Fruit fly (Drosophila melanogaster): ENCODE results near the gene CG45116.
A peak's percentile ranks its signal among the peaks of the same experiment; 100 is the strongest.

The CG45116 gene

dm6 chr3L:22727739-22728335 is 28.6 kb downstream of the CG45116 start, which contains the start of the genes CG14450 and CG11367 (continued):
- TF ChIP-seq CG32772 (GFP tag; IDR thresholded peaks at IDR 0.05) = no peak
- no peak for TF ChIP-seq her (GFP tag; optimal IDR thresholded peaks at IDR 0.05)
- TF ChIP-seq insv (GFP tag; optimal IDR thresholded peaks at IDR 0.05) = peak in 1 of 2 experiments; percentile 80
- peak; percentile 39; the same call in 1 of the 2 replicates for TF ChIP-seq inv (GFP tag; IDR thresholded peaks at IDR 0.05; ENCODE audit: partially characterized antibody)
- TF ChIP-seq CG7357 (GFP tag; IDR thresholded peaks at IDR 0.05) = no peak
- no peak for TF ChIP-seq CG14014 (GFP tag; IDR thresholded peaks at IDR 0.05)
- TF ChIP-seq h (optimal IDR thresholded peaks at IDR 0.05) = no peak
- no peak for TF ChIP-seq NC2α (GFP tag; optimal IDR thresholded peaks at IDR 0.05)
- peak; percentile 22 for TF ChIP-seq CG9437 (GFP tag; optimal IDR thresholded peaks at IDR 0.05)
- TF ChIP-seq al (GFP tag; IDR thresholded peaks at IDR 0.05) = no peak
- no peak for TF ChIP-seq Gug (GFP tag; IDR thresholded peaks at IDR 0.05)
- TF ChIP-seq wor (GFP tag; IDR thresholded peaks at IDR 0.05) = no peak
- peak; percentile 79 for TF ChIP-seq knrl (GFP tag; IDR thresholded peaks at IDR 0.05; ENCODE audit: partially characterized antibody)
- TF ChIP-seq trh (GFP tag; optimal IDR thresholded peaks at IDR 0.05) = no peak
- no peak for TF ChIP-seq CG15073 (GFP tag; optimal IDR thresholded peaks at IDR 0.05)
- TF ChIP-seq CG14860 (GFP tag; IDR thresholded peaks at IDR 0.05; ENCODE audit: partially characterized antibody) = 0 out of 3 replicates have a peak, but pooled peaks have one; percentile 36
- no peak for TF ChIP-seq so (GFP tag; IDR thresholded peaks at IDR 0.05)
- TF ChIP-seq crc (GFP tag; optimal IDR thresholded peaks at IDR 0.05) = no peak
- no peak for TF ChIP-seq schlank (tag; optimal IDR thresholded peaks at IDR 0.05)
- TF ChIP-seq CG4854 (GFP tag; optimal IDR thresholded peaks at IDR 0.05) = no peak
- peak; percentile 10 for TF ChIP-seq CG2120 (GFP tag; optimal IDR thresholded peaks at IDR 0.05)
- no peak for TF ChIP-seq oc (tag; optimal IDR thresholded peaks at IDR 0.05)
- no peak for TF ChIP-seq nau (GFP tag; optimal IDR thresholded peaks at IDR 0.05)
- no peak for TF ChIP-seq sc (optimal IDR thresholded peaks at IDR 0.05)
- no peak for TF ChIP-seq sc (GFP tag; optimal IDR thresholded peaks at IDR 0.05)
- peak; percentile 8 for TF ChIP-seq CG10209 (GFP tag; optimal IDR thresholded peaks at IDR 0.05)
- TF ChIP-seq CG10654 (GFP tag; optimal IDR thresholded peaks at IDR 0.05) = no peak
- no peak for TF ChIP-seq CG34376 (GFP tag; optimal IDR thresholded peaks at IDR 0.05)
- TF ChIP-seq wek (GFP tag; optimal IDR thresholded peaks at IDR 0.05) = peak; percentile 3
- TF ChIP-seq vnd (GFP tag; IDR thresholded peaks at IDR 0.05; ENCODE audit: partially characterized antibody) = peak; percentile 48; the same call in 1 of the 3 replicates
- no peak for TF ChIP-seq Optix (GFP tag; IDR thresholded peaks at IDR 0.05)
- TF ChIP-seq CG6813 (GFP tag; optimal IDR thresholded peaks at IDR 0.05) = no peak
- peak; percentile 98 for TF ChIP-seq Sry-β (GFP tag; optimal IDR thresholded peaks at IDR 0.05)
- TF ChIP-seq Atf3 (GFP tag; optimal IDR thresholded peaks at IDR 0.05) = no peak
- TF ChIP-seq CG9817 (tag; optimal IDR thresholded peaks at IDR 0.05) = peak; percentile 5
- TF ChIP-seq shn (GFP tag; optimal IDR thresholded peaks at IDR 0.05) = no peak
- TF ChIP-seq ssp (GFP tag; IDR thresholded peaks at IDR 0.05) = no peak
- no peak for TF ChIP-seq Lpt (GFP tag; optimal IDR thresholded peaks at IDR 0.05)
- peak; percentile 18; the same call in 1 of the 3 replicates for TF ChIP-seq CG34224 (GFP tag; IDR thresholded peaks at IDR 0.05; ENCODE audit: partially characterized antibody)
- no peak for TF ChIP-seq Ets65A (GFP tag)
- peak; percentile 24 for TF ChIP-seq ATbp (GFP tag; optimal IDR thresholded peaks at IDR 0.05)
- peak; percentile 65 for TF ChIP-seq nmo (GFP tag; optimal IDR thresholded peaks at IDR 0.05)
- TF ChIP-seq CG17802 (tag; optimal IDR thresholded peaks at IDR 0.05) = no peak
- TF ChIP-seq pzg (GFP tag; optimal IDR thresholded peaks at IDR 0.05) = peak; percentile 56
- no peak for TF ChIP-seq CG11560 (tag; IDR thresholded peaks at IDR 0.05)
- TF ChIP-seq Dfd (GFP tag; optimal IDR thresholded peaks at IDR 0.05) = no peak
- TF ChIP-seq Drgx (GFP tag; IDR thresholded peaks at IDR 0.05) = no peak
- TF ChIP-seq CG11456 (GFP tag; IDR thresholded peaks at IDR 0.05) = no peak
- no peak for TF ChIP-seq CG6175 (GFP tag; IDR thresholded peaks at IDR 0.05)
- TF ChIP-seq CG18599 (GFP tag; optimal IDR thresholded peaks at IDR 0.05) = peak; percentile 44
- TF ChIP-seq CG13894 (tag; optimal IDR thresholded peaks at IDR 0.05) = peak; percentile 47
